Worm (Caenorhabditis elegans) whole organism, L3 larva: ENCODE results near the gene E01G4.3.

ENCODE experiments used
- elt-3 ChIP-seq, 3 experiments: fragments of 150-350 bp in 1 of 3; sonication (generic microtip) in 2 of 3; optimal IDR thresholded peaks; 2 replicates in 2 of 3; 4 replicates in 1 of 3; lab custom pipeline; 2014 to 2017; ENCODE audit warnings: missing biosample characterization in 3 of 3, missing genetic modification characterization in 3 of 3
- nfya-1 ChIP-seq: sonication (generic microtip); optimal IDR thresholded peaks from 2 replicates; lab custom pipeline; 2017; ENCODE audit warnings: missing genetic modification characterization, mild to moderate bottlenecking, missing compliant biosample characterization, antibody characterized with exemption, moderate library complexity; ENCODE audit not compliant: insufficient read depth

- TF ChIP-seq elt-3 (tag; optimal IDR thresholded peaks at IDR 0.05; lab: Kevin White, UChicago) (no peak), nfya-1 (no peak)
Observed at ce11 chrII:13495718-13496117, 26.3 kb upstream of the E01G4.3 start, which contains the start of gene drr-1.
